Fruit fly (Drosophila melanogaster): ENCODE results near the gene RluA-2.

The RluA-2 gene

DNA sequence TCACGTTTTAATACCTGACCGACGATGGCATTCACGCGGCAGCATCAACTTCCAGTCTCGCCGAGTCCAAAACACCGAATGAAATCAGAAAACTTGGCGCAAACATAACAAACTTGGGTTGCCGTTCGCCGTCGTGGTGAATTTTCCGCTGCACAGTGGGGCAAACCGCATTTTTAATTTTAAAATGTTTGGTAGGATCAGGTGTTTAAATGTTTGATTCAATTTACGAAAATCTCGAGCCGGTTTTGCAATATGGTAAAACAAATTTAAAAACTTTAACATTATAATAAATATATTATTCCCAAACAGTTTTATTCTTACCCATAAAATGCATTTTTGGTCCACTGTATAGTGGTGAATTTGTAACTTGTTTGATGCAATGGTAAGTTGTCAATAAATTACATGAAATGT lies 2.6 kb upstream of the RluA-2 start, which contains the start of gene RluA-1 (continued):
- TF ChIP-seq ranshi (GFP tag; IDR thresholded peaks at IDR 0.05) (peak; percentile 93; the same call in 1 of the 2 replicates), CG13123 (GFP tag; optimal IDR thresholded peaks at IDR 0.05) (peak; percentile 98), CG13624 (GFP tag; optimal IDR thresholded peaks at IDR 0.05) (peak; percentile 92), Sin3A (optimal IDR thresholded peaks at IDR 0.05) (no peak), CG18619 (GFP tag; optimal IDR thresholded peaks at IDR 0.05) (peak; percentile 99), D (optimal IDR thresholded peaks at IDR 0.05) (no peak), D (GFP tag; optimal IDR thresholded peaks at IDR 0.05) (peak; percentile 99), CG10959 (GFP tag; IDR thresholded peaks at IDR 0.05) (peak; percentile 91), Doc2 (GFP tag; IDR thresholded peaks at IDR 0.05) (peak; percentile 95), en (GFP tag; optimal IDR thresholded peaks at IDR 0.05) (peak; percentile 89), Fer3 (tag; optimal IDR thresholded peaks at IDR 0.05) (peak; percentile 99), Dll (GFP tag; IDR thresholded peaks at IDR 0.05; ENCODE audit: partially characterized antibody) (peak; percentile 61; the same call in 3 of the 4 replicates), Hey (tag; optimal IDR thresholded peaks at IDR 0.05) (peak; percentile 89), BtbVII (GFP tag; optimal IDR thresholded peaks at IDR 0.05) (peak; percentile 99), NFAT (GFP tag; IDR thresholded peaks at IDR 0.05) (peak; percentile 99; the same call in 1 of the 2 replicates), CG2116 (GFP tag; optimal IDR thresholded peaks at IDR 0.05) (peak; percentile 92), Max (GFP tag; optimal IDR thresholded peaks at IDR 0.05) (peak; percentile 99), Dp (GFP tag; optimal IDR thresholded peaks at IDR 0.05) (peak; percentile 50), insv (GFP tag; optimal IDR thresholded peaks at IDR 0.05) (peak; percentile 41 to 82), Ptx1 (GFP tag; IDR thresholded peaks at IDR 0.05) (peak; percentile 99), sob (GFP tag; IDR thresholded peaks at IDR 0.05) (peak; percentile 100), CG2120 (GFP tag; optimal IDR thresholded peaks at IDR 0.05) (peak; percentile 96), CG43689 (GFP tag; IDR thresholded peaks at IDR 0.05) (peak; percentile 97), E2f1 (GFP tag; IDR thresholded peaks at IDR 0.05) (peak; percentile 100), CG3065 (GFP tag; optimal IDR thresholded peaks at IDR 0.05) (peak; percentile 99), Dip2 (GFP tag; IDR thresholded peaks at IDR 0.05) (peak; percentile 77; the same call in 1 of the 2 replicates), CG4707 (GFP tag; optimal IDR thresholded peaks at IDR 0.05) (peak; percentile 99), Oaz (GFP tag; IDR thresholded peaks at IDR 0.05) (peak; percentile 97), Dref (GFP tag; IDR thresholded peaks at IDR 0.05) (peak; percentile 44), CG9727 (GFP tag; optimal IDR thresholded peaks at IDR 0.05) (peak; percentile 99), sisA (GFP tag; IDR thresholded peaks at IDR 0.05) (peak; percentile 90; the same call in 1 of the 2 replicates)

- TF ChIP-seq CG6854 (GFP tag; optimal IDR thresholded peaks at IDR 0.05) = no peak
- peak; percentile 91 for TF ChIP-seq CG5180 (GFP tag; optimal IDR thresholded peaks at IDR 0.05)
These were observed 2.1 kb upstream of the RluA-2 start for dm6 chr2L:10474815-10475214.

dm6 chr2L:10479859-10480258 lies 3.0 kb downstream of the RluA-2 start:
- TF ChIP-seq dysf (GFP tag; IDR thresholded peaks at IDR 0.05) = no peak
- TF ChIP-seq PHDP (tag; optimal IDR thresholded peaks at IDR 0.05) = no peak
- TF ChIP-seq CG1233 (GFP tag; optimal IDR thresholded peaks at IDR 0.05) = no peak
- TF ChIP-seq HLH3B (GFP tag; IDR thresholded peaks at IDR 0.05) = no peak
- TF ChIP-seq CG30431 (GFP tag; optimal IDR thresholded peaks at IDR 0.05) = no peak
- no peak for TF ChIP-seq CG13894 (tag; optimal IDR thresholded peaks at IDR 0.05)
- TF ChIP-seq CG4360 (GFP tag; IDR thresholded peaks at IDR 0.05) = no peak
- peak; percentile 8 for TF ChIP-seq wek (GFP tag; optimal IDR thresholded peaks at IDR 0.05)
- peak; percentile 46 for TF ChIP-seq CG34224 (GFP tag; IDR thresholded peaks at IDR 0.05; ENCODE audit: partially characterized antibody)
- TF ChIP-seq Doc3 (GFP tag; IDR thresholded peaks at IDR 0.05; ENCODE audit: partially characterized antibody) = no peak
- TF ChIP-seq Ets97D (GFP tag; optimal IDR thresholded peaks at IDR 0.05) = peak; percentile 18
- TF ChIP-seq ci (GFP tag; IDR thresholded peaks at IDR 0.05) = 0 out of 3 replicates have a peak, but pooled peaks have one; percentile 28
- TF ChIP-seq sim (GFP tag; IDR thresholded peaks at IDR 0.05) = no peak
- TF ChIP-seq CG17186 (GFP tag; optimal IDR thresholded peaks at IDR 0.05) = no peak
- TF ChIP-seq Scr (GFP tag; IDR thresholded peaks at IDR 0.05; ENCODE audit: partially characterized antibody) = peak; percentile 54; the same call in 1 of the 2 replicates
- TF ChIP-seq CG15514 (GFP tag; optimal IDR thresholded peaks at IDR 0.05) = peak; percentile 94
- TF ChIP-seq CG2202 (tag; optimal IDR thresholded peaks at IDR 0.05) = no peak
- TF ChIP-seq CG7839 (tag; optimal IDR thresholded peaks at IDR 0.05) = no peak
